Fruit fly (Drosophila melanogaster) whole organism: ENCODE results near the gene CG11811.

ENCODE experiments used
- CG8478 ChIP-seq: fragments of >200 bp; optimal IDR thresholded peaks from 2 replicates; lab custom pipeline; 2018; ENCODE audit warnings: inconsistent platforms
- Dll ChIP-seq: fragments of >200 bp; optimal IDR thresholded peaks from 2 replicates; lab custom pipeline; 2017
- EcR ChIP-seq, 2 experiments: fragments of >200 bp; optimal IDR thresholded peaks; 2 replicates each; lab custom pipeline; 2017; ENCODE audit warnings: missing biosample characterization in 2 of 2, missing genetic modification characterization in 2 of 2, missing genetic modification reagents in 2 of 2
- psq ChIP-seq: fragments of >200 bp; optimal IDR thresholded peaks from 2 replicates; lab custom pipeline; 2017

DNA sequence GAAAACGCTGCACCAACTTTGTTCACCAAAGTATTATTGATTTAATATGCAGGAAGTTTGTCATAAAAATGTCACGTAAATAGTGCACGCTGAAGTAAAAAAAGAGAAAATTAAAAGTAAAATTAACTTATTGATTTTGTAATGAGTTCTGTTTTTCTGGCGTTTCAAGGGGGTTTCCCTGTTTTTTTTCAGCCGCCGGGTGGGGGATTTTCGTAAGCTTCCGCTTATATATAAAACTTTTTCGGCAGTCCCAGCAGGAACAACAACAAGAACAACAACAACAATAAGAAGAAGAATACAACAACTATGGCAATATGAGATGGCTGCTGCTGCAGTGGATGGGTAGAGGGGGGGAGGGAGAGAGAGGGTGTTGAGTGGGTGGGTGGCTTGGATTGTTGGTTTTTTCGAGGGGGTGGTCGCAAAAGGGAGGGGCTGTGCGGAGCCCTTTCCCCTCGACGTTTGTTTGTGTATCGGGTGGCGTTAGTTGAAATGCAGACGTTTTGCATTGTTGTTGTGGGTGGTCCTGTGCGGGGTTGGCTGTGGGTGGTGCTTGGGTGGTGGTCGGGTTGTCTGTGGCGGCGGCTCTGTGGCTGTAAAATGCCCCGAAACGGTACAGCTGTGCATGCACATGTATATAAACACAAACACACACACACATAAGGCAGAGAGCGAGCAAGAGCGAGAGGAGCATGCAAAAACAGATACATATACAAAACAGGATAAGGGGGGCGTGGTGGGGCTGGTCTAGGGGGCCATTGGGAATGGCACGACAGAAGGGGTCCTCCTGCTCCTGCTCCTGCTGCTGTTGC lies 21.0 kb upstream of the CG11811 start:
- TF ChIP-seq psq (lab: Kevin White, UChicago) (no peak), Dll (lab: Kevin White, UChicago) (no peak), EcR (GFP tag; optimal IDR thresholded peaks at IDR 0.05; lab: Kevin White, UChicago) (no peak), CG8478 (no peak)
